Worm (Caenorhabditis elegans): Measurements from ENCODE around the gene C44B9.2.

Gene C44B9.2

ce11 chrIII:10881996-10882395, 6.8 kb downstream of the C44B9.2 start:
- no peak for TF ChIP-seq unc-62 (GFP tag; optimal IDR thresholded peaks at IDR 0.05)

ce11 chrIII:10888824-10889223, 13.6 kb downstream of the C44B9.2 start:
- no peak for TF ChIP-seq unc-62 (GFP tag; optimal IDR thresholded peaks at IDR 0.05)

- no peak for TF ChIP-seq unc-62 (GFP tag; optimal IDR thresholded peaks at IDR 0.05)
Measured at ce11 chrIII:10894220-10894619, 19.0 kb downstream of the C44B9.2 start, which contains the start of gene fbxb-87. Gene fbxb-87 (plus strand): TSS chrIII:10894520.

ce11 chrIII:10895817-10896413, 20.7 kb downstream of the C44B9.2 start, which contains the start of gene com-1:
Gene com-1 (plus strand): TSS chrIII:10896363.
- no peak for TF ChIP-seq unc-62 (GFP tag; optimal IDR thresholded peaks at IDR 0.05)

- no peak for TF ChIP-seq unc-62 (GFP tag; optimal IDR thresholded peaks at IDR 0.05)
Measured at ce11 chrIII:10902341-10902740, 27.1 kb downstream of the C44B9.2 start, which contains the start of gene unc-119. Gene unc-119 (plus strand): TSS chrIII:10902641.

- no peak for TF ChIP-seq unc-62 (GFP tag; optimal IDR thresholded peaks at IDR 0.05)
Measured at ce11 chrIII:10903009-10903609, 27.9 kb downstream of the C44B9.2 start.

ce11 chrIII:10904320-10904961, 29.2 kb downstream of the C44B9.2 start:
- TF ChIP-seq unc-62 (GFP tag; optimal IDR thresholded peaks at IDR 0.05): no peak

- TF ChIP-seq unc-62 (GFP tag; optimal IDR thresholded peaks at IDR 0.05): no peak
Measured at ce11 chrIII:10905112-10905511, 29.9 kb downstream of the C44B9.2 start.

ce11 chrIII:10906325-10906724, 31.1 kb downstream of the C44B9.2 start:
- no peak for TF ChIP-seq unc-62 (GFP tag; optimal IDR thresholded peaks at IDR 0.05)

- TF ChIP-seq unc-62 (GFP tag; optimal IDR thresholded peaks at IDR 0.05): no peak
Measured at ce11 chrIII:10907678-10908217, 32.5 kb downstream of the C44B9.2 start.

ce11 chrIII:10908543-10908942, 33.3 kb downstream of the C44B9.2 start:
- TF ChIP-seq unc-62 (GFP tag; optimal IDR thresholded peaks at IDR 0.05): no peak

ce11 chrIII:10909166-10909565, 33.9 kb downstream of the C44B9.2 start:
- TF ChIP-seq unc-62 (GFP tag; optimal IDR thresholded peaks at IDR 0.05): no peak

ce11 chrIII:10911160-10911559, 35.9 kb downstream of the C44B9.2 start, which contains the start of gene cut-6:
Gene cut-6 (plus strand): TSS chrIII:10911460.
- TF ChIP-seq unc-62 (GFP tag; optimal IDR thresholded peaks at IDR 0.05): no peak

- TF ChIP-seq unc-62 (GFP tag; optimal IDR thresholded peaks at IDR 0.05): no peak
Measured at ce11 chrIII:10914971-10915370, 39.7 kb downstream of the C44B9.2 start.

- TF ChIP-seq unc-62 (GFP tag; optimal IDR thresholded peaks at IDR 0.05): no peak
Measured at ce11 chrIII:10920044-10920443, 44.8 kb downstream of the C44B9.2 start, which contains the start of gene vab-7. Gene vab-7 (plus strand): TSS chrIII:10920344.

- no peak for TF ChIP-seq unc-62 (GFP tag; optimal IDR thresholded peaks at IDR 0.05)
Measured at ce11 chrIII:10921474-10921873, 46.2 kb downstream of the C44B9.2 start.

ce11 chrIII:10923539-10923938, 48.3 kb downstream of the C44B9.2 start:
- no peak for TF ChIP-seq unc-62 (GFP tag; optimal IDR thresholded peaks at IDR 0.05)

All from whole organism, dauer.